Fruit fly (Drosophila melanogaster): ENCODE measurements around the gene CG13775.

Gene CG13775

DNA sequence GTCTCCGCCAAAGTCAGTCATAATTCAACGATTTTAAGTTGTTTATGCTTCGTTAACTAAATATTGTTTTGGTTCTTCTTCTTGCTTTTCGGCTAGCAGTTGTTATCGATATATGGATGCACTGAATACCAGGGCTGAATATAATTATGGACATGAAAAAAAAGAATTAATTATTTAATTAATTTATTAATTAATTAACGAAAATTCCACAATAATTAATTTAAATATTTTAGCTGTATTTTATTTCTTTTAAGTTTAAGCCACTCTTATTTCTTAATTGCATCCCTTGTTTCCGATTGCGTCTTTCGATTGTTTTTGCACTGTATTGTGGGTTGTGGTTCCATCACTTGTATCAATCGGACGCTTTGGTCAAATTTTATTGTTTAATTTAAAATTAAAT is 6.7 kb downstream of the CG13775 start, which contains the start of the genes Gas41 and SA1 (continued):
- TF ChIP-seq knrl (GFP tag; IDR thresholded peaks at IDR 0.05; ENCODE audit: partially characterized antibody), result peak; percentile 84
- TF ChIP-seq Doc3 (GFP tag; IDR thresholded peaks at IDR 0.05; ENCODE audit: partially characterized antibody), result peak; percentile 59; the same call in 1 of the 3 replicates
- peak; percentile 95 for TF ChIP-seq CG17361 (GFP tag; IDR thresholded peaks at IDR 0.05)
- TF ChIP-seq so (GFP tag; IDR thresholded peaks at IDR 0.05), result no peak
- TF ChIP-seq NFAT (GFP tag; IDR thresholded peaks at IDR 0.05), result peak; percentile 88
- TF ChIP-seq ci (GFP tag; IDR thresholded peaks at IDR 0.05), result peak; percentile 88
- peak; percentile 40 for TF ChIP-seq CG6813 (GFP tag; optimal IDR thresholded peaks at IDR 0.05)
- no peak for TF ChIP-seq Dip2 (GFP tag; IDR thresholded peaks at IDR 0.05)
- TF ChIP-seq CG2889 (GFP tag; IDR thresholded peaks at IDR 0.05), result peak; percentile 92
- no peak for TF ChIP-seq Trl (optimal IDR thresholded peaks at IDR 0.05)
- TF ChIP-seq Trl (GFP tag; optimal IDR thresholded peaks at IDR 0.05), result peak; percentile 7
- peak; percentile 94 for TF ChIP-seq CG33557 (GFP tag; optimal IDR thresholded peaks at IDR 0.05)
- peak; percentile 15 for TF ChIP-seq CG9727 (GFP tag; optimal IDR thresholded peaks at IDR 0.05)
- TF ChIP-seq CG18764 (GFP tag; optimal IDR thresholded peaks at IDR 0.05), result peak; percentile 83
- TF ChIP-seq Abd-B (GFP tag; optimal IDR thresholded peaks at IDR 0.05), result no peak
- peak; percentile 96 for TF ChIP-seq CG14710 (tag; optimal IDR thresholded peaks at IDR 0.05)
- peak; percentile 50; the same call in 2 of the 3 replicates for TF ChIP-seq CG11695 (GFP tag; IDR thresholded peaks at IDR 0.05)
- TF ChIP-seq gsb (GFP tag; IDR thresholded peaks at IDR 0.05), result peak; percentile 63
- TF ChIP-seq CG12104 (GFP tag; optimal IDR thresholded peaks at IDR 0.05), result no peak
- no peak for TF ChIP-seq Nf-YA (GFP tag; IDR thresholded peaks at IDR 0.05)
- TF ChIP-seq tin (GFP tag; optimal IDR thresholded peaks at IDR 0.05), result peak; percentile 15
- peak; percentile 69 for TF ChIP-seq CG12219 (GFP tag; optimal IDR thresholded peaks at IDR 0.05)
- peak; percentile 92 for TF ChIP-seq Hmr (GFP tag; optimal IDR thresholded peaks at IDR 0.05)
- TF ChIP-seq CG9215 (GFP tag; IDR thresholded peaks at IDR 0.05), result peak; percentile 89
- TF ChIP-seq gem (tag; optimal IDR thresholded peaks at IDR 0.05), result peak; percentile 97
- TF ChIP-seq CG2678 (tag; optimal IDR thresholded peaks at IDR 0.05), result peak; percentile 92
- TF ChIP-seq zfh1 (GFP tag; IDR thresholded peaks at IDR 0.05), result no peak
- no peak for TF ChIP-seq CG15479 (GFP tag; optimal IDR thresholded peaks at IDR 0.05)
- TF ChIP-seq Hr3 (GFP tag; optimal IDR thresholded peaks at IDR 0.05), result peak; percentile 94
- TF ChIP-seq Scr (GFP tag; IDR thresholded peaks at IDR 0.05; ENCODE audit: partially characterized antibody), result peak; percentile 73
- TF ChIP-seq gsb-n (tag; optimal IDR thresholded peaks at IDR 0.05), result no peak
- peak; percentile 5 for TF ChIP-seq CG6654 (GFP tag; optimal IDR thresholded peaks at IDR 0.05)
- peak; percentile 28 for TF ChIP-seq HLH54F (GFP tag; optimal IDR thresholded peaks at IDR 0.05)
- TF ChIP-seq psq (GFP tag; optimal IDR thresholded peaks at IDR 0.05), result peak; percentile 12
- TF ChIP-seq CG9437 (GFP tag; optimal IDR thresholded peaks at IDR 0.05), result peak; percentile 78
- TF ChIP-seq CG10979 (tag; optimal IDR thresholded peaks at IDR 0.05), result peak; percentile 69
- TF ChIP-seq Sin3A (optimal IDR thresholded peaks at IDR 0.05), result no peak
- TF ChIP-seq nom (GFP tag; optimal IDR thresholded peaks at IDR 0.05), result peak; percentile 44
- TF ChIP-seq ap (GFP tag; IDR thresholded peaks at IDR 0.05), result no peak
- TF ChIP-seq CG12391 (tag; optimal IDR thresholded peaks at IDR 0.05), result peak; percentile 98
- peak; percentile 34 for TF ChIP-seq gfzf (GFP tag; optimal IDR thresholded peaks at IDR 0.05)
- TF ChIP-seq CG11093 (GFP tag; IDR thresholded peaks at IDR 0.05), result peak; percentile 82
- TF ChIP-seq nerfin-1 (tag; optimal IDR thresholded peaks at IDR 0.05), result peak; percentile 85
- TF ChIP-seq bsh (GFP tag; optimal IDR thresholded peaks at IDR 0.05), result peak in 1 of 2 experiments; percentile 22
- TF ChIP-seq CG10209 (GFP tag; optimal IDR thresholded peaks at IDR 0.05), result peak; percentile 78
- TF ChIP-seq Sry-β (GFP tag; optimal IDR thresholded peaks at IDR 0.05), result peak; percentile 9
- peak; percentile 24 to 44 for TF ChIP-seq chif (GFP tag; optimal IDR thresholded peaks at IDR 0.05)
- TF ChIP-seq stc (GFP tag; IDR thresholded peaks at IDR 0.05), result peak; percentile 85
- peak; percentile 87 for TF ChIP-seq Spps (tag; optimal IDR thresholded peaks at IDR 0.05)
- TF ChIP-seq Ets65A (GFP tag), result peak; percentile 63
- peak; percentile 41 for TF ChIP-seq pho (GFP tag; optimal IDR thresholded peaks at IDR 0.05)

Data from whole organism, embryonic.